Worm (Caenorhabditis elegans) whole organism, L1 larva: ENCODE data around the gene R10E9.4.

Source experiments
- F16B12.6 ChIP-seq: fragments of 150-350 bp; optimal IDR thresholded peaks from 2 replicates; lab custom pipeline; 2014; ENCODE audit warnings: missing biosample characterization, missing genetic modification characterization
- Y116A8C.19 ChIP-seq: sonication (generic microtip); optimal IDR thresholded peaks from 2 replicates; lab custom pipeline; 2016; ENCODE audit warnings: missing compliant biosample characterization, missing genetic modification characterization, borderline replicate concordance
- aha-1 ChIP-seq: fragments of 150-350 bp; optimal IDR thresholded peaks from 2 replicates; lab custom pipeline; 2014; ENCODE audit warnings: missing biosample characterization, missing genetic modification characterization
- aly-2 ChIP-seq: fragments of 150-350 bp; optimal IDR thresholded peaks from 2 replicates; lab custom pipeline; 2014; ENCODE audit warnings: missing biosample characterization, missing genetic modification characterization
- ceh-8 ChIP-seq: fragments of 200-800 bp; sonication (Bioruptor generic); optimal IDR thresholded peaks from 2 replicates; lab custom pipeline; 2018; ENCODE audit warnings: mild to moderate bottlenecking, missing genetic modification characterization, moderate library complexity, missing compliant biosample characterization
- ceh-82 ChIP-seq, 3 experiments: fragments of 150-350 bp in 1 of 3; sonication (generic microtip) in 2 of 3; optimal IDR thresholded peaks; 2 replicates each; lab custom pipeline; 2014 to 2017; ENCODE audit warnings: missing biosample characterization in 3 of 3, missing genetic modification characterization in 3 of 3
- ceh-88 ChIP-seq: fragments of 200-800 bp; sonication (Bioruptor generic); IDR thresholded peaks from 2 replicates; pipeline ENCODE4 v1.3.6; 2022; ENCODE audit warnings: missing genetic modification characterization, missing compliant biosample characterization
- ceh-90 ChIP-seq: sonication (generic microtip); optimal IDR thresholded peaks from 2 replicates; lab custom pipeline; 2016; ENCODE audit warnings: missing genetic modification characterization, missing compliant biosample characterization
- ces-1 ChIP-seq: fragments of 150-350 bp; optimal IDR thresholded peaks from 2 replicates; lab custom pipeline; 2014; ENCODE audit warnings: missing biosample characterization, missing genetic modification reagents, missing genetic modification characterization
- dsc-1 ChIP-seq: sonication (generic microtip); optimal IDR thresholded peaks from 2 replicates; lab custom pipeline; 2016; ENCODE audit warnings: mild to moderate bottlenecking, missing genetic modification characterization, missing compliant biosample characterization
- efl-1 ChIP-seq, 4 experiments: fragments of 150-350 bp; optimal IDR thresholded peaks in 3 of 4; peaks in 1 of 4; 1 replicate in 1 of 4; 2 replicates in 3 of 4; lab custom pipeline; 2014; ENCODE audit warnings: missing biosample characterization in 2 of 4, missing genetic modification characterization in 2 of 4, missing genetic modification reagents in 2 of 4
- efl-3 ChIP-seq: fragments of 200-800 bp; sonication (Bioruptor generic); optimal IDR thresholded peaks from 2 replicates; lab custom pipeline; 2018; ENCODE audit warnings: mild to moderate bottlenecking, missing genetic modification characterization, missing compliant biosample characterization
- elt-3 ChIP-seq, 6 experiments: fragments of 150-350 bp in 1 of 6; sonication (generic microtip); optimal IDR thresholded peaks; 2 replicates each; lab custom pipeline; 2017 to 2018; ENCODE audit warnings: missing biosample characterization in 6 of 6, missing genetic modification characterization in 6 of 6, inconsistent platforms in 1 of 6
- grh-1 ChIP-seq: fragments of 200-800 bp; sonication (Bioruptor generic); IDR thresholded peaks from 2 replicates; pipeline ENCODE4 v1.3.6; 2022; ENCODE audit warnings: missing genetic modification reagents, missing genetic modification characterization, missing compliant biosample characterization
- hpl-2 ChIP-seq: fragments of 150-350 bp; optimal IDR thresholded peaks from 2 replicates; lab custom pipeline; 2014; ENCODE audit warnings: missing biosample characterization, missing genetic modification reagents, missing genetic modification characterization
- isw-1 ChIP-seq: fragments of 200-800 bp; sonication (Bioruptor generic); IDR thresholded peaks from 2 replicates; pipeline ENCODE4 v1.3.6; 2022; ENCODE audit warnings: missing genetic modification characterization, missing compliant biosample characterization
- jun-1 ChIP-seq: fragments of 150-350 bp; optimal IDR thresholded peaks from 2 replicates; lab custom pipeline; 2014; ENCODE audit warnings: missing biosample characterization, missing genetic modification reagents, missing genetic modification characterization
- lin-15B ChIP-seq: fragments of 150-350 bp; sonication (generic microtip); optimal IDR thresholded peaks from 3 replicates; lab custom pipeline; 2014; ENCODE audit warnings: missing biosample characterization, missing genetic modification characterization
- lin-35 ChIP-seq, 2 experiments: fragments of 150-350 bp; optimal IDR thresholded peaks; 2 replicates each; lab custom pipeline; 2014; ENCODE audit warnings: missing biosample characterization in 2 of 2, missing genetic modification characterization in 2 of 2, missing genetic modification reagents in 2 of 2
- lir-3 ChIP-seq: sonication (generic microtip); optimal IDR thresholded peaks from 2 replicates; lab custom pipeline; 2016; ENCODE audit warnings: mild to moderate bottlenecking, missing genetic modification characterization, moderate library complexity, missing compliant biosample characterization; ENCODE audit not compliant: poor library complexity
- lsy-2 ChIP-seq, 2 experiments: fragments of 150-350 bp; optimal IDR thresholded peaks; 2 replicates each; lab custom pipeline; 2014; ENCODE audit warnings: missing biosample characterization in 2 of 2, missing genetic modification characterization in 2 of 2
- mdl-1 ChIP-seq, 2 experiments: fragments of 150-350 bp; optimal IDR thresholded peaks; 2 replicates each; lab custom pipeline; 2014 to 2017; ENCODE audit warnings: missing biosample characterization in 2 of 2, missing genetic modification characterization in 2 of 2, inconsistent platforms in 1 of 2
- mef-2 ChIP-seq: fragments of 150-350 bp; optimal IDR thresholded peaks from 2 replicates; lab custom pipeline; 2014; ENCODE audit warnings: missing biosample characterization, missing genetic modification characterization
- mep-1 ChIP-seq: fragments of 150-350 bp; optimal IDR thresholded peaks from 2 replicates; lab custom pipeline; 2014; ENCODE audit warnings: missing biosample characterization, missing genetic modification characterization
- nhr-11 ChIP-seq: fragments of 150-350 bp; optimal IDR thresholded peaks from 2 replicates; lab custom pipeline; 2014; ENCODE audit warnings: missing biosample characterization, missing genetic modification characterization
- nhr-12 ChIP-seq: sonication (generic microtip); optimal IDR thresholded peaks from 2 replicates; lab custom pipeline; 2017; ENCODE audit warnings: missing biosample characterization, missing genetic modification characterization
- nhr-19 ChIP-seq: fragments of 200-800 bp; sonication (Bioruptor generic); conservative IDR thresholded peaks from 2 replicates; pipeline ENCODE4 v1.3.6; 2022; ENCODE audit warnings: missing genetic modification characterization, missing compliant biosample characterization
- nhr-20 ChIP-seq: sonication (generic microtip); optimal IDR thresholded peaks from 2 replicates; lab custom pipeline; 2016; ENCODE audit warnings: mild to moderate bottlenecking, missing genetic modification characterization, missing compliant biosample characterization
- nhr-28 ChIP-seq: fragments of 150-350 bp; optimal IDR thresholded peaks from 2 replicates; lab custom pipeline; 2014; ENCODE audit warnings: missing biosample characterization, missing genetic modification characterization
- nhr-47 ChIP-seq: sonication (generic microtip); optimal IDR thresholded peaks from 2 replicates; lab custom pipeline; 2016; ENCODE audit warnings: mild to moderate bottlenecking, missing genetic modification characterization, moderate library complexity, missing compliant biosample characterization
- nhr-76 ChIP-seq: sonication (generic microtip); optimal IDR thresholded peaks from 2 replicates; lab custom pipeline; 2017; ENCODE audit warnings: missing biosample characterization, missing genetic modification characterization
- nhr-77 ChIP-seq: fragments of 150-350 bp; optimal IDR thresholded peaks from 2 replicates; lab custom pipeline; 2014; ENCODE audit warnings: missing biosample characterization, missing genetic modification characterization
- nhr-84 ChIP-seq: sonication (generic microtip); optimal IDR thresholded peaks from 2 replicates; lab custom pipeline; 2017; ENCODE audit warnings: missing biosample characterization, missing genetic modification characterization
- pqm-1 ChIP-seq: sonication (generic microtip); optimal IDR thresholded peaks from 3 replicates; lab custom pipeline; 2017; ENCODE audit warnings: missing biosample characterization, missing genetic modification characterization
- rnt-1 ChIP-seq: sonication (generic microtip); optimal IDR thresholded peaks from 2 replicates; lab custom pipeline; 2016; ENCODE audit warnings: mild to moderate bottlenecking, missing genetic modification characterization, moderate library complexity, missing compliant biosample characterization
- snpc-4 ChIP-seq: fragments of 150-350 bp; optimal IDR thresholded peaks from 2 replicates; lab custom pipeline; 2014; ENCODE audit warnings: missing biosample characterization, missing genetic modification characterization
- snu-23 ChIP-seq: sonication (generic microtip); optimal IDR thresholded peaks from 2 replicates; lab custom pipeline; 2016; ENCODE audit warnings: missing genetic modification characterization, missing compliant biosample characterization
- sup-37 ChIP-seq: fragments of 200-800 bp; sonication (Bioruptor generic); optimal IDR thresholded peaks from 2 replicates; lab custom pipeline; 2018; ENCODE audit warnings: mild to moderate bottlenecking, missing genetic modification characterization, missing compliant biosample characterization
- swsn-7 ChIP-seq: sonication (generic microtip); optimal IDR thresholded peaks from 2 replicates; lab custom pipeline; 2016; ENCODE audit warnings: missing genetic modification characterization, missing compliant biosample characterization
- tlp-1 ChIP-seq: fragments of 150-350 bp; optimal IDR thresholded peaks from 2 replicates; lab custom pipeline; 2014; ENCODE audit warnings: missing biosample characterization, missing genetic modification characterization
- unc-30 ChIP-seq: sonication (generic microtip); optimal IDR thresholded peaks from 2 replicates; lab custom pipeline; 2017; ENCODE audit warnings: missing biosample characterization, missing genetic modification characterization
- unc-62 ChIP-seq: fragments of 150-350 bp; optimal IDR thresholded peaks from 2 replicates; lab custom pipeline; 2014; ENCODE audit warnings: missing biosample characterization, missing genetic modification reagents, missing genetic modification characterization
- unc-86 ChIP-seq: sonication (generic microtip); optimal IDR thresholded peaks from 2 replicates; lab custom pipeline; 2016; ENCODE audit warnings: missing genetic modification characterization, missing compliant biosample characterization
- unc-98 ChIP-seq: fragments of 200-800 bp; sonication (Bioruptor generic); IDR thresholded peaks from 2 replicates; pipeline ENCODE4 v1.3.6; 2022; ENCODE audit warnings: missing genetic modification characterization, missing compliant biosample characterization
- zip-4 ChIP-seq: fragments of 200-800 bp; sonication (Bioruptor generic); optimal IDR thresholded peaks from 2 replicates; lab custom pipeline; 2018; ENCODE audit warnings: mild to moderate bottlenecking, missing genetic modification characterization, moderate library complexity, missing compliant biosample characterization
- ztf-4 ChIP-seq: fragments of 150-350 bp; optimal IDR thresholded peaks from 2 replicates; lab custom pipeline; 2014; ENCODE audit warnings: missing biosample characterization, missing genetic modification characterization

The R10E9.4 gene

ce11 chrIII:4010168-4010567, 37.6 kb upstream of the R10E9.4 start (continued):
- no peak for TF ChIP-seq grh-1 (GFP tag; lab: Robert Waterston, UW)
- peak; percentile 38 for TF ChIP-seq snu-23 (GFP tag; lab: Kevin White, UChicago)
- TF ChIP-seq ceh-88 (GFP tag; lab: Robert Waterston, UW): no peak
- TF ChIP-seq ztf-4 (tag; lab: Kevin White, UChicago): no peak

ce11 chrIII:4009181-4009580, 36.6 kb upstream of the R10E9.4 start:
- TF ChIP-seq unc-30 (tag; lab: Kevin White, UChicago) (no peak), ceh-8 (GFP tag; lab: Kevin White, UChicago) (no peak), nhr-77 (tag; lab: Kevin White, UChicago) (no peak), zip-4 (GFP tag; lab: Kevin White, UChicago) (no peak), ces-1 (GFP tag; lab: Kevin White, UChicago) (no peak), mep-1 (tag; lab: Kevin White, UChicago) (no peak), nhr-84 (no peak), snpc-4 (tag; lab: Kevin White, UChicago) (no peak), unc-98 (GFP tag; lab: Robert Waterston, UW) (no peak), sup-37 (GFP tag; lab: Kevin White, UChicago) (no peak), nhr-47 (tag; lab: Kevin White, UChicago) (no peak), nhr-11 (tag; lab: Kevin White, UChicago) (no peak), nhr-76 (tag; lab: Kevin White, UChicago) (no peak), elt-3 (tag; optimal IDR thresholded peaks at IDR 0.05; lab: Kevin White, UChicago) (no peak), isw-1 (GFP tag; lab: Robert Waterston, UW) (no peak), rnt-1 (tag; lab: Kevin White, UChicago) (no peak)

ce11 chrIII:4007017-4007416, 34.4 kb upstream of the R10E9.4 start:
- TF ChIP-seq efl-1 (optimal IDR thresholded peaks at IDR 0.05; lab: Kevin White, UChicago): no peak
- TF ChIP-seq efl-1 (GFP tag; optimal IDR thresholded peaks at IDR 0.05 in 1 of 2; lab: Kevin White, UChicago): peak in 1 of 2 experiments; percentile 64
- TF ChIP-seq unc-86: no peak

ce11 chrIII:4005446-4006192, 33.0 kb upstream of the R10E9.4 start, which contains the start of gene pxd-1:
pxd-1 (plus strand) TSS chrIII:4006142.
- no peak for TF ChIP-seq unc-98 (GFP tag; lab: Robert Waterston, UW)
- no peak for TF ChIP-seq unc-62 (GFP tag; lab: Kevin White, UChicago)
- peak; percentile 5 to 8 for TF ChIP-seq lin-35 (GFP tag; optimal IDR thresholded peaks at IDR 0.05; lab: Kevin White, UChicago)
- TF ChIP-seq nhr-77 (tag; lab: Kevin White, UChicago): no peak
- TF ChIP-seq nhr-84: no peak
- TF ChIP-seq aly-2 (tag; lab: Kevin White, UChicago): no peak
- no peak for TF ChIP-seq nhr-47 (tag; lab: Kevin White, UChicago)
- no peak for TF ChIP-seq lir-3
- no peak for TF ChIP-seq Y116A8C.19 (tag; lab: Kevin White, UChicago)
- no peak for TF ChIP-seq efl-3
- no peak for TF ChIP-seq nhr-12 (tag; lab: Kevin White, UChicago)
- TF ChIP-seq jun-1 (tag; lab: Kevin White, UChicago): no peak
- TF ChIP-seq mdl-1 (tag; optimal IDR thresholded peaks at IDR 0.05; lab: Kevin White, UChicago): no peak
- peak; percentile 4 to 37 for TF ChIP-seq lsy-2 (tag; optimal IDR thresholded peaks at IDR 0.05; lab: Kevin White, UChicago)
- no peak for TF ChIP-seq tlp-1 (tag; lab: Kevin White, UChicago)
- no peak for TF ChIP-seq hpl-2 (GFP tag; lab: Kevin White, UChicago)
- no peak for TF ChIP-seq mef-2
- TF ChIP-seq nhr-19 (GFP tag; lab: Robert Waterston, UW): 0 out of 2 replicates have a peak, but pooled peaks have one; percentile 3
- no peak for TF ChIP-seq swsn-7 (tag; lab: Kevin White, UChicago)
- no peak for TF ChIP-seq aha-1 (tag; lab: Kevin White, UChicago)
- no peak for TF ChIP-seq ceh-82 (tag; optimal IDR thresholded peaks at IDR 0.05; lab: Kevin White, UChicago)
- no peak for TF ChIP-seq nhr-20 (tag; lab: Kevin White, UChicago)
- no peak for TF ChIP-seq ceh-90 (tag; lab: Kevin White, UChicago)
- TF ChIP-seq lin-15B (tag; lab: Kevin White, UChicago): no peak
- TF ChIP-seq nhr-28: no peak
- no peak for TF ChIP-seq pqm-1
- TF ChIP-seq nhr-11 (tag; lab: Kevin White, UChicago): no peak
- TF ChIP-seq F16B12.6: no peak
- TF ChIP-seq dsc-1 (tag; lab: Kevin White, UChicago): peak; percentile 31
- TF ChIP-seq snpc-4 (tag; lab: Kevin White, UChicago): no peak
